Fruit fly (Drosophila melanogaster) whole organism, embryonic: ENCODE measurements around the gene Zasp66.

Experiments used
- Aef1 ChIP-seq: fragments of 200-800 bp; sonication (Bioruptor generic); IDR thresholded peaks from 3 replicates; pipeline ENCODE4 v1.3.6; 2022; ENCODE audit warnings: missing biosample characterization, missing genetic modification characterization
- Antp ChIP-seq: fragments of 200-800 bp; sonication (Bioruptor generic); optimal IDR thresholded peaks from 3 replicates; lab custom pipeline; 2016; ENCODE audit warnings: missing biosample characterization, missing genetic modification characterization
- CG10267 ChIP-seq: fragments of 200-800 bp; sonication (Bioruptor generic); optimal IDR thresholded peaks from 2 replicates; lab custom pipeline; 2018; ENCODE audit warnings: missing biosample characterization, mild to moderate bottlenecking, missing genetic modification characterization, moderate library complexity
- CG10654 ChIP-seq: fragments of 200-800 bp; sonication (Bioruptor generic); optimal IDR thresholded peaks from 2 replicates; lab custom pipeline; 2016; ENCODE audit warnings: missing biosample characterization, missing genetic modification characterization
- CG10979 ChIP-seq: fragments of 200-800 bp; sonication (Bioruptor generic); optimal IDR thresholded peaks from 2 replicates; lab custom pipeline; 2018; ENCODE audit warnings: missing biosample characterization, mild to moderate bottlenecking, missing genetic modification characterization, moderate library complexity
- CG12769 ChIP-seq: fragments of 200-800 bp; sonication (Bioruptor generic); optimal IDR thresholded peaks from 2 replicates; lab custom pipeline; 2019; ENCODE audit warnings: missing biosample characterization, mild to moderate bottlenecking, missing genetic modification characterization, moderate library complexity
- CG13624 ChIP-seq: fragments of 200-800 bp; sonication (Bioruptor generic); optimal IDR thresholded peaks from 2 replicates; lab custom pipeline; 2016; ENCODE audit warnings: missing biosample characterization, missing genetic modification characterization
- CG15073 ChIP-seq: fragments of 200-800 bp; sonication (Bioruptor generic); optimal IDR thresholded peaks from 2 replicates; lab custom pipeline; 2016; ENCODE audit warnings: missing biosample characterization, missing genetic modification characterization
- CG1603 ChIP-seq: fragments of 200-800 bp; sonication (Bioruptor generic); optimal IDR thresholded peaks from 2 replicates; lab custom pipeline; 2019; ENCODE audit warnings: missing biosample characterization, mild to moderate bottlenecking, missing genetic modification characterization, moderate library complexity
- CG16863 ChIP-seq: fragments of 200-800 bp; sonication (Bioruptor generic); optimal IDR thresholded peaks from 3 replicates; lab custom pipeline; 2016; ENCODE audit warnings: missing biosample characterization, missing genetic modification characterization
- CG18011 ChIP-seq: fragments of 200-800 bp; sonication (Bioruptor generic); optimal IDR thresholded peaks from 2 replicates; lab custom pipeline; 2017; ENCODE audit warnings: missing biosample characterization, missing genetic modification characterization, mild to moderate bottlenecking, moderate library complexity, missing genotype
- CG2120 ChIP-seq: fragments of 200-800 bp; sonication (Bioruptor generic); optimal IDR thresholded peaks from 3 replicates; lab custom pipeline; 2016; ENCODE audit warnings: missing biosample characterization, missing genetic modification characterization
- CG31365 ChIP-seq: fragments of 200-800 bp; sonication (Bioruptor generic); optimal IDR thresholded peaks from 2 replicates; lab custom pipeline; 2018; ENCODE audit warnings: missing biosample characterization, mild to moderate bottlenecking, missing genetic modification characterization
- CG3995 ChIP-seq: fragments of 200-800 bp; sonication (Bioruptor generic); optimal IDR thresholded peaks from 3 replicates; lab custom pipeline; 2016; ENCODE audit warnings: missing biosample characterization, missing genetic modification characterization
- CG4617 ChIP-seq: fragments of 200-800 bp; sonication (Bioruptor generic); optimal IDR thresholded peaks from 3 replicates; lab custom pipeline; 2016; ENCODE audit warnings: missing biosample characterization, missing genetic modification characterization, borderline replicate concordance
- CG5245 ChIP-seq: fragments of 200-800 bp; sonication (Bioruptor generic); optimal IDR thresholded peaks from 3 replicates; lab custom pipeline; 2016; ENCODE audit warnings: missing biosample characterization, missing genetic modification characterization
- CG6791 ChIP-seq: fragments of 200-800 bp; sonication (Bioruptor generic); IDR thresholded peaks from 3 replicates; pipeline ENCODE4 v1.3.6; 2022; ENCODE audit warnings: missing biosample characterization, missing genetic modification characterization; ENCODE audit not compliant: partially characterized antibody
- CG7556 ChIP-seq: fragments of 200-800 bp; sonication (Bioruptor generic); optimal IDR thresholded peaks from 2 replicates; lab custom pipeline; 2017; ENCODE audit warnings: missing biosample characterization, mild to moderate bottlenecking, missing genetic modification characterization
- CG7928 ChIP-seq: fragments of 200-800 bp; sonication (Bioruptor generic); optimal IDR thresholded peaks from 2 replicates; lab custom pipeline; 2017; ENCODE audit warnings: missing biosample characterization, mild to moderate bottlenecking, missing genetic modification characterization
- CG9727 ChIP-seq: fragments of 200-800 bp; sonication (Bioruptor generic); optimal IDR thresholded peaks from 3 replicates; lab custom pipeline; 2017; ENCODE audit warnings: missing biosample characterization, mild to moderate bottlenecking, missing genetic modification characterization
- CG9797 ChIP-seq: fragments of 200-800 bp; sonication (Bioruptor generic); optimal IDR thresholded peaks from 3 replicates; lab custom pipeline; 2018; ENCODE audit warnings: missing biosample characterization, mild to moderate bottlenecking, missing genetic modification characterization
- Dek ChIP-seq: fragments of 200-800 bp; sonication (Bioruptor generic); optimal IDR thresholded peaks from 3 replicates; lab custom pipeline; 2019; ENCODE audit warnings: missing biosample characterization, mild to moderate bottlenecking, missing genetic modification characterization, moderate library complexity
- Dip3 ChIP-seq: fragments of 200-800 bp; sonication (Bioruptor generic); optimal IDR thresholded peaks from 3 replicates; lab custom pipeline; 2016; ENCODE audit warnings: missing biosample characterization, missing genetic modification characterization
- Dp ChIP-seq: fragments of 200-800 bp; sonication (Bioruptor generic); optimal IDR thresholded peaks from 2 replicates; lab custom pipeline; 2018; ENCODE audit warnings: missing biosample characterization, mild to moderate bottlenecking, missing genetic modification characterization, moderate library complexity
- Ets97D ChIP-seq: fragments of 200-800 bp; sonication (Bioruptor generic); optimal IDR thresholded peaks from 3 replicates; lab custom pipeline; 2016; ENCODE audit warnings: missing biosample characterization, missing genetic modification characterization
- Fer3 ChIP-seq: fragments of 200-800 bp; sonication (Bioruptor generic); optimal IDR thresholded peaks from 2 replicates; lab custom pipeline; 2018; ENCODE audit warnings: missing biosample characterization, mild to moderate bottlenecking, missing genetic modification characterization, moderate library complexity
- H15 ChIP-seq: fragments of 200-800 bp; sonication (Bioruptor generic); IDR thresholded peaks from 3 replicates; pipeline ENCODE4 v1.3.6; 2022; ENCODE audit warnings: missing biosample characterization, missing genetic modification characterization
- HHEX ChIP-seq: fragments of 200-800 bp; sonication (Bioruptor generic); optimal IDR thresholded peaks from 3 replicates; lab custom pipeline; 2017; ENCODE audit warnings: missing biosample characterization, mild to moderate bottlenecking, missing genetic modification characterization, missing genetic modification reagents
- Mes4 ChIP-seq: fragments of 200-800 bp; sonication (Bioruptor generic); optimal IDR thresholded peaks from 2 replicates; lab custom pipeline; 2016; ENCODE audit warnings: missing biosample characterization, missing genetic modification characterization
- Myb ChIP-seq: fragments of 200-800 bp; sonication (Bioruptor generic); optimal IDR thresholded peaks from 2 replicates; lab custom pipeline; 2016; ENCODE audit warnings: missing biosample characterization, missing genetic modification characterization
- Scr ChIP-seq: fragments of 200-800 bp; sonication (Bioruptor generic); IDR thresholded peaks from 2 replicates; pipeline ENCODE4 v1.3.6; 2022; ENCODE audit warnings: missing biosample characterization, missing genetic modification characterization; ENCODE audit not compliant: partially characterized antibody
- YL-1 ChIP-seq: fragments of 200-800 bp; sonication (Bioruptor generic); optimal IDR thresholded peaks from 3 replicates; lab custom pipeline; 2017; ENCODE audit warnings: missing biosample characterization, mild to moderate bottlenecking, missing genetic modification characterization
- ac ChIP-seq: fragments of 200-800 bp; sonication (Bioruptor generic); optimal IDR thresholded peaks from 3 replicates; lab custom pipeline; 2017; ENCODE audit warnings: missing biosample characterization, mild to moderate bottlenecking, missing genetic modification characterization
- ara ChIP-seq: fragments of 200-800 bp; sonication (Bioruptor generic); IDR thresholded peaks from 2 replicates; pipeline ENCODE4 v1.3.6; 2022; ENCODE audit warnings: missing biosample characterization, missing genetic modification characterization
- cas ChIP-seq: fragments of 200-800 bp; sonication (Bioruptor generic); IDR thresholded peaks from 2 replicates; pipeline ENCODE4 v1.3.6; 2022; ENCODE audit warnings: missing biosample characterization, missing genetic modification characterization
- cwo ChIP-seq: fragments of 200-800 bp; sonication (Bioruptor generic); optimal IDR thresholded peaks from 3 replicates; lab custom pipeline; 2017; ENCODE audit warnings: missing biosample characterization, missing genetic modification characterization, mild to moderate bottlenecking, moderate library complexity, missing genetic modification reagents
- fru ChIP-seq: fragments of >200 bp; optimal IDR thresholded peaks from 2 replicates; lab custom pipeline; 2017
- her ChIP-seq: fragments of 200-800 bp; sonication (Bioruptor generic); optimal IDR thresholded peaks from 2 replicates; lab custom pipeline; 2016; ENCODE audit warnings: missing biosample characterization, missing genetic modification characterization
- hkb ChIP-seq, 2 experiments: fragments of 200-800 bp in 1 of 2; fragments of >200 bp in 1 of 2; sonication (Bioruptor generic) in 1 of 2; IDR thresholded peaks in 1 of 2; optimal IDR thresholded peaks in 1 of 2; 2 replicates each; pipeline versions ENCODE4 v1.3.6 to Lab custom; 2017 to 2022; ENCODE audit warnings: missing biosample characterization in 1 of 2, missing genetic modification characterization in 1 of 2
- lov ChIP-seq, 2 experiments: fragments of 200-800 bp in 1 of 2; fragments of >200 bp in 1 of 2; sonication (Bioruptor generic) in 1 of 2; IDR thresholded peaks in 1 of 2; optimal IDR thresholded peaks in 1 of 2; 2 replicates in 1 of 2; 3 replicates in 1 of 2; pipeline versions ENCODE4 v1.3.6 to Lab custom; 2017 to 2022; ENCODE audit warnings: missing biosample characterization in 1 of 2, missing genetic modification characterization in 1 of 2
- nerfin-1 ChIP-seq: fragments of 200-800 bp; sonication (Bioruptor generic); optimal IDR thresholded peaks from 3 replicates; lab custom pipeline; 2019; ENCODE audit warnings: missing biosample characterization, mild to moderate bottlenecking, missing genetic modification characterization, moderate library complexity
- nom ChIP-seq: fragments of 200-800 bp; sonication (Bioruptor generic); optimal IDR thresholded peaks from 2 replicates; lab custom pipeline; 2017; ENCODE audit warnings: missing biosample characterization, missing genetic modification characterization, mild to moderate bottlenecking, moderate library complexity, missing genetic modification reagents
- pzg ChIP-seq: fragments of 200-800 bp; sonication (Bioruptor generic); optimal IDR thresholded peaks from 3 replicates; lab custom pipeline; 2018; ENCODE audit warnings: missing biosample characterization, mild to moderate bottlenecking, missing genetic modification characterization, moderate library complexity
- rib ChIP-seq: fragments of 200-800 bp; sonication (Bioruptor generic); IDR thresholded peaks from 2 replicates; pipeline ENCODE4 v1.3.6; 2022; ENCODE audit warnings: missing biosample characterization, missing genetic modification characterization
- stwl ChIP-seq: fragments of 200-800 bp; sonication (Bioruptor generic); optimal IDR thresholded peaks from 3 replicates; lab custom pipeline; 2018; ENCODE audit warnings: missing biosample characterization, mild to moderate bottlenecking, missing genetic modification characterization, moderate library complexity
- sug ChIP-seq: fragments of 200-800 bp; optimal IDR thresholded peaks from 2 replicates; lab custom pipeline; 2019; ENCODE audit warnings: missing biosample characterization, mild to moderate bottlenecking, missing genetic modification characterization, moderate library complexity
- ttk ChIP-seq: fragments of 200-800 bp; sonication (Bioruptor generic); IDR thresholded peaks from 2 replicates; pipeline ENCODE4 v2.1.2; 2022; ENCODE audit warnings: missing biosample characterization, missing genetic modification characterization
- unc-4 ChIP-seq: fragments of 200-800 bp; sonication (Bioruptor generic); IDR thresholded peaks from 2 replicates; pipeline ENCODE4 v1.3.6; 2022; ENCODE audit warnings: missing biosample characterization, missing genetic modification characterization; ENCODE audit not compliant: partially characterized antibody

Zasp66 gene

DNA sequence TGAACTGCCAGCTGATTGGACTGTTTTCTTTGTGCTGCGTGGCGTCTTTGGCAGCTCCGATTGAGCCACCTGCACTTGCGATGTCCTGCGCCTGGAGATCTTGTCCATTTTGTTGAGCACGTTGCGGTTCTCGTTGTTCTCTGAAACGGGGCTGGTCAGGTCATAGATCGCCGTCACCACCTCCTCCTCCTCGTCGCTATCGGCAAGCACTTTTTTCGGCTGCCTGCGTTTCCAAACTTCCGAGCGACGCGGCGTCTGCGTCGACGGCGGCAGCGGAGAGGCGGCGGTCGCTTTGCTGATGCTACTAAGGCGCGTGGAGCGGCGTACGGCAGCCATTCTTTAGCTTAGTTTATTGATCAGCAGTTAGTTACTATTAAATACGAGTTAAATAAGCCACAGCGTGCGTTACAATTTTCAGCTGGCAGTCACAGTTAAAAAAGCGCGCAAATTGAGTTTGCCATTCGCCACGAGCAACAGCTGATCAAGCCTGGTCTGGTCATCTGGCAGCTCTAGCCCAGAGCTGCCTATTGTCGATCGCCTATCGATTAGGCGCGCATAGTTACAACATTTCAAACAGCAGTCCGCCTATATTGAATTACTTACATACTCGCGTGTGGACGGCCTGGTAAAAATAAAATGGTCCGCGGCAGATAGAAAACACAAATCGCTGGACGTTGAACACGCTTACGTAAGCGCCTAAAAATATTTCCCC lies 9.6 kb downstream of the Zasp66 start, which contains the start of gene Cdc6 (continued):
- TF ChIP-seq stwl (tag; lab: Kevin White, UChicago) (peak; percentile 58), Aef1 (GFP tag; lab: Robert Waterston, UW) (no peak), CG10654 (no peak), CG10267 (peak; percentile 13), hkb (optimal IDR thresholded peaks at IDR 0.05; lab: Kevin White, UChicago) (no peak), hkb (GFP tag; IDR thresholded peaks at IDR 0.05; lab: Robert Waterston, UW) (no peak), H15 (GFP tag; lab: Robert Waterston, UW) (no peak), CG31365 (tag; lab: Kevin White, UChicago) (no peak), CG16863 (GFP tag; lab: Kevin White, UChicago) (no peak), CG3995 (peak; percentile 62), CG1603 (tag; lab: Kevin White, UChicago) (peak; percentile 71), CG2120 (GFP tag; lab: Kevin White, UChicago) (no peak), CG10979 (no peak), CG4617 (GFP tag; lab: Kevin White, UChicago) (no peak), CG18011 (GFP tag; lab: Kevin White, UChicago) (no peak), CG7928 (GFP tag; lab: Kevin White, UChicago) (no peak), Dek (tag; lab: Kevin White, UChicago) (no peak), ara (GFP tag; lab: Robert Waterston, UW) (no peak), lov (optimal IDR thresholded peaks at IDR 0.05; lab: Kevin White, UChicago) (no peak), lov (GFP tag; IDR thresholded peaks at IDR 0.05; lab: Robert Waterston, UW) (no peak), CG15073 (no peak), unc-4 (GFP tag; lab: Robert Waterston, UW) (peak; percentile 20; the same call in 1 of the 2 replicates), nerfin-1 (tag; lab: Kevin White, UChicago) (no peak), Fer3 (tag; lab: Kevin White, UChicago) (no peak), Ets97D (GFP tag; lab: Kevin White, UChicago) (peak; percentile 20), Dp (GFP tag; lab: Kevin White, UChicago) (peak; percentile 99), rib (GFP tag; lab: Robert Waterston, UW) (no peak), CG7556 (GFP tag; lab: Kevin White, UChicago) (no peak), CG9797 (GFP tag; lab: Kevin White, UChicago) (peak; percentile 29), CG9727 (GFP tag; lab: Kevin White, UChicago) (no peak), cwo (no peak), Antp (GFP tag; lab: Kevin White, UChicago) (no peak), CG13624 (GFP tag; lab: Kevin White, UChicago) (no peak), her (GFP tag; lab: Kevin White, UChicago) (no peak), Dip3 (no peak), sug (no peak), Mes4 (no peak), CG5245 (GFP tag; lab: Kevin White, UChicago) (no peak), nom (GFP tag; lab: Kevin White, UChicago) (no peak), cas (GFP tag; lab: Robert Waterston, UW) (no peak), fru (lab: Kevin White, UChicago) (no peak), pzg (peak; percentile 83), Scr (GFP tag; lab: Robert Waterston, UW) (peak; percentile 34; the same call in 1 of the 2 replicates), HHEX (no peak), CG6791 (GFP tag; lab: Robert Waterston, UW) (peak; percentile 66; the same call in 1 of the 3 replicates), ac (no peak), YL-1 (GFP tag; lab: Kevin White, UChicago) (peak; percentile 25), CG12769 (tag; lab: Kevin White, UChicago) (peak; percentile 31), ttk (GFP tag; lab: Robert Waterston, UW) (no peak), Myb (GFP tag; lab: Kevin White, UChicago) (peak; percentile 53)
